Worm (Caenorhabditis elegans) whole organism, L3 larva: ENCODE data around the gene W04H10.5.

ENCODE experiments used
- ZK546.5 ChIP-seq: sonication (generic microtip); optimal IDR thresholded peaks from 2 replicates; lab custom pipeline; 2017; ENCODE audit warnings: missing biosample characterization, missing genetic modification characterization
- ama-1 ChIP-seq: fragments of 150-350 bp; optimal IDR thresholded peaks from 2 replicates; lab custom pipeline; 2018
- ceh-28 ChIP-seq: fragments of 150-350 bp; optimal IDR thresholded peaks from 2 replicates; lab custom pipeline; 2014; ENCODE audit warnings: missing biosample characterization, missing genetic modification reagents, missing genetic modification characterization
- ceh-82 ChIP-seq: fragments of 150-350 bp; optimal IDR thresholded peaks from 2 replicates; lab custom pipeline; 2014; ENCODE audit warnings: missing biosample characterization, missing genetic modification characterization
- daf-12 ChIP-seq: fragments of 150-350 bp; optimal IDR thresholded peaks from 2 replicates; lab custom pipeline; 2014; ENCODE audit warnings: missing biosample characterization, missing genetic modification reagents, missing genetic modification characterization
- egl-27 ChIP-seq: sonication (generic microtip); optimal IDR thresholded peaks from 4 replicates; lab custom pipeline; 2017; ENCODE audit warnings: missing biosample characterization, missing genetic modification reagents, missing genetic modification characterization
- elt-2 ChIP-seq: sonication (generic microtip); optimal IDR thresholded peaks from 2 replicates; lab custom pipeline; 2016; ENCODE audit warnings: missing genetic modification reagents, mild to moderate bottlenecking, missing genetic modification characterization, missing compliant biosample characterization
- elt-3 ChIP-seq, 3 experiments: fragments of 150-350 bp in 1 of 3; sonication (generic microtip) in 2 of 3; optimal IDR thresholded peaks; 2 replicates in 2 of 3; 4 replicates in 1 of 3; lab custom pipeline; 2014 to 2017; ENCODE audit warnings: missing biosample characterization in 3 of 3, missing genetic modification characterization in 3 of 3
- fkh-10 ChIP-seq: sonication (generic microtip); optimal IDR thresholded peaks from 2 replicates; lab custom pipeline; 2017; ENCODE audit warnings: missing biosample characterization, missing genetic modification reagents, missing genetic modification characterization
- fkh-2 ChIP-seq: fragments of 150-350 bp; optimal IDR thresholded peaks from 2 replicates; lab custom pipeline; 2014; ENCODE audit warnings: missing biosample characterization, missing genetic modification reagents, missing genetic modification characterization
- fos-1 ChIP-seq: fragments of 150-350 bp; optimal IDR thresholded peaks from 2 replicates; lab custom pipeline; 2014; ENCODE audit warnings: missing biosample characterization, missing genetic modification characterization
- hmg-11 ChIP-seq: sonication (generic microtip); optimal IDR thresholded peaks from 2 replicates; lab custom pipeline; 2016; ENCODE audit warnings: missing genetic modification characterization, missing compliant biosample characterization
- jun-1 ChIP-seq: fragments of 150-350 bp; optimal IDR thresholded peaks from 2 replicates; lab custom pipeline; 2014; ENCODE audit warnings: missing biosample characterization, missing genetic modification reagents, missing genetic modification characterization
- lin-39 ChIP-seq: fragments of 150-350 bp; optimal IDR thresholded peaks from 2 replicates; lab custom pipeline; 2018; ENCODE audit warnings: missing biosample characterization, missing genetic modification reagents, missing genetic modification characterization
- lsy-12 ChIP-seq: sonication (generic microtip); optimal IDR thresholded peaks from 2 replicates; lab custom pipeline; 2016; ENCODE audit warnings: mild to moderate bottlenecking, missing genetic modification characterization, missing compliant biosample characterization
- mdl-1 ChIP-seq: fragments of 150-350 bp; optimal IDR thresholded peaks from 2 replicates; lab custom pipeline; 2014; ENCODE audit warnings: missing biosample characterization, missing genetic modification characterization
- mml-1 ChIP-seq: fragments of 150-350 bp; sonication (generic microtip); optimal IDR thresholded peaks from 3 replicates; lab custom pipeline; 2014; ENCODE audit warnings: missing biosample characterization, missing genetic modification characterization
- nfya-1 ChIP-seq: sonication (generic microtip); optimal IDR thresholded peaks from 2 replicates; lab custom pipeline; 2017; ENCODE audit warnings: missing genetic modification characterization, mild to moderate bottlenecking, missing compliant biosample characterization, antibody characterized with exemption, moderate library complexity; ENCODE audit not compliant: insufficient read depth
- nhr-11 ChIP-seq: fragments of 150-350 bp; optimal IDR thresholded peaks from 2 replicates; lab custom pipeline; 2014; ENCODE audit warnings: missing biosample characterization, missing genetic modification characterization
- nhr-12 ChIP-seq: fragments of 150-350 bp; optimal IDR thresholded peaks from 2 replicates; lab custom pipeline; 2014; ENCODE audit warnings: missing biosample characterization, missing genetic modification characterization
- nhr-23 ChIP-seq: fragments of 150-350 bp; optimal IDR thresholded peaks from 2 replicates; lab custom pipeline; 2014; ENCODE audit warnings: missing biosample characterization, missing genetic modification reagents, missing genetic modification characterization
- nhr-237 ChIP-seq: fragments of 150-350 bp; optimal IDR thresholded peaks from 2 replicates; lab custom pipeline; 2014; ENCODE audit warnings: missing biosample characterization, missing genetic modification characterization
- nhr-25 ChIP-seq: sonication (generic microtip); optimal IDR thresholded peaks from 2 replicates; lab custom pipeline; 2017; ENCODE audit warnings: missing biosample characterization, missing genetic modification characterization
- nhr-43 ChIP-seq: sonication (generic microtip); optimal IDR thresholded peaks from 2 replicates; lab custom pipeline; 2016; ENCODE audit warnings: mild to moderate bottlenecking, missing genetic modification characterization, missing compliant biosample characterization; ENCODE audit not compliant: poor library complexity, severe bottlenecking
- pha-4 ChIP-seq: fragments of 150-350 bp; optimal IDR thresholded peaks from 2 replicates; lab custom pipeline; 2014; ENCODE audit warnings: missing biosample characterization, missing genetic modification reagents, missing genetic modification characterization
- sea-2 ChIP-seq: fragments of 150-350 bp; sonication (generic microtip); optimal IDR thresholded peaks from 4 replicates; lab custom pipeline; 2014; ENCODE audit warnings: missing biosample characterization, missing genetic modification reagents, missing genetic modification characterization
- skn-1 ChIP-seq: fragments of 150-350 bp; optimal IDR thresholded peaks from 2 replicates; lab custom pipeline; 2014; ENCODE audit warnings: missing biosample characterization, missing genetic modification characterization
- snpc-4 ChIP-seq: fragments of 150-350 bp; optimal IDR thresholded peaks from 2 replicates; lab custom pipeline; 2014; ENCODE audit warnings: missing biosample characterization, missing genetic modification characterization
- tbx-2 ChIP-seq: sonication (generic microtip); optimal IDR thresholded peaks from 2 replicates; lab custom pipeline; 2016; ENCODE audit warnings: mild to moderate bottlenecking, missing genetic modification characterization, missing compliant biosample characterization
- unc-62 ChIP-seq: fragments of 150-350 bp; sonication (generic microtip); optimal IDR thresholded peaks from 4 replicates; lab custom pipeline; 2014; ENCODE audit warnings: missing biosample characterization, missing genetic modification reagents, missing genetic modification characterization
- zag-1 ChIP-seq: fragments of 150-350 bp; optimal IDR thresholded peaks from 2 replicates; lab custom pipeline; 2014; ENCODE audit warnings: missing biosample characterization, missing genetic modification characterization
- ztf-4 ChIP-seq: fragments of 150-350 bp; optimal IDR thresholded peaks from 2 replicates; lab custom pipeline; 2014; ENCODE audit warnings: missing biosample characterization, missing genetic modification characterization

W04H10.5 gene

DNA sequence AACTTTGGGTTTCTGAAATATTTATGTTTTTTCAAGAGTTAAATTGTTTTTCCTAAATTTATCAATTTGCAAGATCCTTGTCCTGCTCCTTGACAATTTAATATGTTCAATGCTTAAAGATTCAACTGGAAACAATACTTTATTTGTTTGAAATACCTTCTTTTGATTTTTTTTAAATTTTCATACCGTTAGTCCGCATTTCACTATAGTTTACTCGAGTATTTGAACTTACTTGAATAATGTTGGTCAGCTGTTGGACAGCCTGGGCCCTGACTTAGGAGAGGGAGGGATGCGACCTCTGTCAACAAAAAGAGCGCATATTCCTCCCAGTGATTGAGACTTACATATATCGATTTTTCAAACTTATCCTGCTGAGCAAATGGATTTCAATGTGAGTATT, at the start of gene W04H10.5:
Gene W04H10.5 (plus strand): TSS at position 301 of the 400 bp plus-strand sequence.
- no peak for TF ChIP-seq fos-1 (tag; lab: Kevin White, UChicago)
- TF ChIP-seq elt-3 (tag; optimal IDR thresholded peaks at IDR 0.05; lab: Kevin White, UChicago), result no peak
- no peak for TF ChIP-seq lin-39 (tag; lab: Kevin White, UChicago)
- TF ChIP-seq fkh-2 (tag; lab: Kevin White, UChicago), result no peak
- TF ChIP-seq snpc-4 (tag; lab: Kevin White, UChicago), result no peak
- TF ChIP-seq nhr-237 (tag; lab: Kevin White, UChicago), result no peak
- no peak for TF ChIP-seq daf-12 (tag; lab: Kevin White, UChicago)

ce11 chrII:568776-569175, 37.4 kb upstream of the W04H10.5 start, which contains the start of gene W08F4.5:
Gene W08F4.5 (minus strand): TSS chrII:568876.
- TF ChIP-seq nfya-1 (tag; lab: Kevin White, UChicago), result no peak
- no peak for TF ChIP-seq nhr-25 (tag; lab: Kevin White, UChicago)
- TF ChIP-seq mml-1, result no peak
- peak; percentile 48 for TF ChIP-seq nhr-23 (tag; lab: Kevin White, UChicago)
- peak; percentile 40 for TF ChIP-seq ceh-28 (tag; lab: Kevin White, UChicago)
- TF ChIP-seq pha-4 (tag; lab: Kevin White, UChicago), result no peak
- no peak for TF ChIP-seq elt-2

- TF ChIP-seq sea-2 (no peak), ZK546.5 (tag; lab: Kevin White, UChicago) (no peak), nhr-23 (tag; lab: Kevin White, UChicago) (no peak), unc-62 (GFP tag; lab: Kevin White, UChicago) (no peak), ama-1 (lab: Kevin White, UChicago) (no peak), nhr-43 (tag; lab: Kevin White, UChicago) (no peak), zag-1 (no peak), fkh-2 (tag; lab: Kevin White, UChicago) (no peak), tbx-2 (tag; lab: Kevin White, UChicago) (no peak)
Observed at ce11 chrII:572010-572409, 34.1 kb upstream of the W04H10.5 start, which contains the start of gene mlt-8. Gene mlt-8 (minus strand): TSS chrII:572110.

ce11 chrII:574064-574463, 32.1 kb upstream of the W04H10.5 start:
- TF ChIP-seq nhr-23 (tag; lab: Kevin White, UChicago), result peak; percentile 78
- TF ChIP-seq ceh-82 (tag; lab: Kevin White, UChicago), result no peak
- peak; percentile 61 for TF ChIP-seq nhr-25 (tag; lab: Kevin White, UChicago)

DNA sequence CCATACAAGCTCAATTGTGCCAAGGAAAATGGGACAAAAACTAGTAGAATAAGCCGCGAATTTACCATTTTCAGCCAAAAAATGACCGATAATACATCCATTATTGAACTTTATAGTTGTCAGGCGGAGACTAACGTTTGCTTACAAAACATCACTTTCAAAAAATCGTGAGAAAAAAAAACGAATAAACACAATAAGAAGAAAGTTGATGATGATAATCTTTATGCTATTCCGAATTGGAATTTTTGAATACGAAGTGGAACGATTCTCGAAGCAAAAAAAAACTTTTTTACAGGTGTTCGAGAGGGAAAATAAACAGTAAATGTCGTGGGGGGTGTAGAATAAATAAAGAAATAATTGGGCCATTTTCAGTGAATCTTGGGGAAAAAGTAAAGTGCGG, 28.5 kb upstream of the W04H10.5 start, which contains the start of gene W08F4.7:
Gene W08F4.7 (minus strand): TSS at position 101 of the 400 bp plus-strand sequence.
- TF ChIP-seq lin-39 (tag; lab: Kevin White, UChicago), result no peak
- TF ChIP-seq hmg-11 (tag; lab: Kevin White, UChicago), result no peak
- TF ChIP-seq skn-1 (tag; lab: Kevin White, UChicago), result no peak
- no peak for TF ChIP-seq ztf-4 (tag; lab: Kevin White, UChicago)
- no peak for TF ChIP-seq mdl-1 (tag; lab: Kevin White, UChicago)
- TF ChIP-seq jun-1 (tag; lab: Kevin White, UChicago), result no peak

DNA sequence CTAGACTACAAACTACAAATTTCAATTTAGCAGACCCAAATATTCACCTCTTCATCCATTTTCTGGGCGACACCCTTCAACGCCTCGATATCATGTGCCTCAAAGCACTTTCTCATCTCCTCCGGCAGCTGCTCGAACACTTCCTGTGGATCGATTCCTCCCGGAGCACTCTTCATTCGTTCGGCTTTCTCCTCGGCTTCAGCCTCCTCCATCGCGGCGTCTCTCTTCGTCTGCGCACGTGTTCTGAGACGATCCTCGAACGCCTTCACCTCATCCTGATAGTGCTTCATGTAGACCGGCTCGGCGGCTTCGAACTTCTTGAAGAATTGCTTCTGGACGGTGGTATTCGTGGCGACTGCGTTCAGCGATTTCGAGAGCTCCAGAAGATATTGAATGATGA, 27.3 kb upstream of the W04H10.5 start:
- TF ChIP-seq skn-1 (tag; lab: Kevin White, UChicago), result no peak
- no peak for TF ChIP-seq nhr-12 (tag; lab: Kevin White, UChicago)
- no peak for TF ChIP-seq jun-1 (tag; lab: Kevin White, UChicago)
- no peak for TF ChIP-seq zag-1
- no peak for TF ChIP-seq sea-2
- TF ChIP-seq hmg-11 (tag; lab: Kevin White, UChicago), result no peak
- no peak for TF ChIP-seq tbx-2 (tag; lab: Kevin White, UChicago)
- no peak for TF ChIP-seq nhr-23 (tag; lab: Kevin White, UChicago)
- no peak for TF ChIP-seq lsy-12 (tag; lab: Kevin White, UChicago)
- no peak for TF ChIP-seq egl-27 (tag; lab: Kevin White, UChicago)
- TF ChIP-seq mdl-1 (tag; lab: Kevin White, UChicago), result no peak
- no peak for TF ChIP-seq ceh-28 (tag; lab: Kevin White, UChicago)
- TF ChIP-seq ztf-4 (tag; lab: Kevin White, UChicago), result no peak
- TF ChIP-seq fkh-10, result no peak
- no peak for TF ChIP-seq nfya-1 (tag; lab: Kevin White, UChicago)
- TF ChIP-seq nhr-11 (tag; lab: Kevin White, UChicago), result no peak
- TF ChIP-seq nhr-25 (tag; lab: Kevin White, UChicago), result no peak
- TF ChIP-seq, all 47 proteins: peak for 0
